Worm (Caenorhabditis elegans): ENCODE data around the gene R10F2.6.

ce11 chrIII:2961840-2962239 lies 17.9 kb upstream of the R10F2.6 start:
- TF ChIP-seq ama-1 (optimal IDR thresholded peaks at IDR 0.05) = no peak
- TF ChIP-seq ceh-45 (GFP tag; IDR thresholded peaks at IDR 0.05) = no peak
- TF ChIP-seq eyg-1 (tag; optimal IDR thresholded peaks at IDR 0.05) = no peak
- TF ChIP-seq elt-2 (tag; optimal IDR thresholded peaks at IDR 0.05) = no peak
- TF ChIP-seq ceh-24 (tag; optimal IDR thresholded peaks at IDR 0.05) = no peak
- no peak for TF ChIP-seq ceh-9 (tag; optimal IDR thresholded peaks at IDR 0.05)
- no peak for TF ChIP-seq lin-11 (tag; optimal IDR thresholded peaks at IDR 0.05)
- no peak for TF ChIP-seq nfya-1 (tag; optimal IDR thresholded peaks at IDR 0.05)

All from whole organism, late embryonic.